Fruit fly (Drosophila melanogaster) whole organism, pupa: ENCODE results near the gene CG14400.

ENCODE experiments used
- CG15710 ChIP-seq: fragments of 200-800 bp; sonication (Bioruptor generic); optimal IDR thresholded peaks from 2 replicates; lab custom pipeline; 2018; ENCODE audit warnings: missing biosample characterization, mild to moderate bottlenecking, missing genetic modification characterization, moderate library complexity
- CG32121 ChIP-seq: fragments of 200-800 bp; sonication (Bioruptor generic); IDR thresholded peaks from 2 replicates; pipeline ENCODE4 v1.3.6; 2022; ENCODE audit warnings: missing biosample characterization, missing genetic modification characterization
- CG9948 ChIP-seq: fragments of 200-800 bp; sonication (Bioruptor generic); optimal IDR thresholded peaks from 2 replicates; lab custom pipeline; 2018; ENCODE audit warnings: missing biosample characterization, mild to moderate bottlenecking, missing genetic modification characterization, moderate library complexity
- D1 ChIP-seq: fragments of 200-800 bp; sonication (Bioruptor generic); optimal IDR thresholded peaks from 2 replicates; lab custom pipeline; 2018; ENCODE audit warnings: missing biosample characterization, mild to moderate bottlenecking, missing genetic modification characterization, moderate library complexity
- EcR ChIP-seq: fragments of 200-800 bp; sonication (Bioruptor generic); optimal IDR thresholded peaks from 3 replicates; lab custom pipeline; 2019; ENCODE audit warnings: missing biosample characterization, missing genetic modification characterization, mild to moderate bottlenecking, moderate library complexity, missing genetic modification reagents
- Pif1B ChIP-seq: fragments of 200-800 bp; sonication (Bioruptor generic); optimal IDR thresholded peaks from 3 replicates; lab custom pipeline; 2016; ENCODE audit warnings: missing biosample characterization, missing genetic modification characterization
- Snoo ChIP-seq: fragments of 200-800 bp; sonication (Bioruptor generic); optimal IDR thresholded peaks from 3 replicates; lab custom pipeline; 2017; ENCODE audit warnings: missing biosample characterization, mild to moderate bottlenecking, missing genetic modification characterization, inconsistent platforms

dm6 chr2L:20829309-20829708, 28.4 kb downstream of the CG14400 start, which contains the start of gene CG31673:
- TF ChIP-seq EcR (GFP tag; lab: Kevin White, UChicago) (no peak), CG9948 (tag; lab: Kevin White, UChicago) (no peak), CG15710 (tag; lab: Kevin White, UChicago) (no peak), CG32121 (GFP tag; lab: Robert Waterston, UW) (no peak), Pif1B (no peak), D1 (tag; lab: Kevin White, UChicago) (no peak), Snoo (no peak)
